Worm (Caenorhabditis elegans) whole organism, L3 larva: ENCODE results near the gene Y47D3A.1.

Source experiments
- ama-1 ChIP-seq: fragments of 150-350 bp; optimal IDR thresholded peaks from 2 replicates; lab custom pipeline; 2018
- nfya-1 ChIP-seq: sonication (generic microtip); optimal IDR thresholded peaks from 2 replicates; lab custom pipeline; 2017; ENCODE audit warnings: missing genetic modification characterization, mild to moderate bottlenecking, missing compliant biosample characterization, antibody characterized with exemption, moderate library complexity; ENCODE audit not compliant: insufficient read depth
- unc-39 ChIP-seq: sonication (generic microtip); optimal IDR thresholded peaks from 4 replicates; lab custom pipeline; 2017; ENCODE audit warnings: missing biosample characterization, missing genetic modification characterization
- unc-62 ChIP-seq: fragments of 150-350 bp; sonication (generic microtip); optimal IDR thresholded peaks from 4 replicates; lab custom pipeline; 2014; ENCODE audit warnings: missing biosample characterization, missing genetic modification reagents, missing genetic modification characterization
- ztf-11 ChIP-seq: fragments of 150-350 bp; optimal IDR thresholded peaks from 2 replicates; lab custom pipeline; 2014; ENCODE audit warnings: missing biosample characterization, missing genetic modification characterization

DNA sequence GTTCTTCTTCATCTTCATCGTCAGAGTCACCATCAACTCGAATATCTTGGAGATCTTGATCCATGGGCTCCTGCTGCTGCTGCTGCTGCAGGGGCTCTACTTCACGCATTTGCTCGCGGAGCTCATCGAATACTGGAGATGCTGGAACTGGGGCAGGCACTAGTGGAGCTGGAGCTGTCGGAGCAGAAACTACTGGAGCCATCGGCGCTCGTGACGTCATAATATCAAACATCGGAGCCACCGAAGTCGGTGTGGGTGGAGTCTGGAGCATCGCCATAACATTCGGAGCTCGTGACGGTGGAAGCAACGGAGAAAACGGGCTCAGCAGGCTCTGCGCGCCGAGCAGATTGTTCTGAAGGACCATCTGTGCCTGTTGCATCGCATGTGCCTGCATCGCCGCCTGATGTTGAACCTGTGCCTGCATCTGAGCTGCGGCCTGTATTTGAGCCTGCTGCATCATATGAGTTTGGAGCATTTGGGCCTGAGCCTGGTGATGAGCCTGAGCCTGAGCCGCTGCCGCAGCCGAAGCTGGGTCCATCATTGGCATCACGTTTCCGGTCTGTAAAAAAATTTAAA lies 34.1 kb upstream of the Y47D3A.1 start:
- TF ChIP-seq ztf-11 (tag; lab: Kevin White, UChicago), result no peak
- no peak for TF ChIP-seq nfya-1 (tag; lab: Kevin White, UChicago)
- no peak for TF ChIP-seq ama-1
- no peak for TF ChIP-seq unc-39
- TF ChIP-seq unc-62 (GFP tag; lab: Kevin White, UChicago), result no peak
